Fruit fly (Drosophila melanogaster) whole organism: ENCODE results near the gene Ids.

Experiments
- Dll ChIP-seq: fragments of >200 bp; optimal IDR thresholded peaks from 2 replicates; lab custom pipeline; 2017
- pan ChIP-seq: fragments of >200 bp; optimal IDR thresholded peaks from 2 replicates; lab custom pipeline; 2017

dm6 chr3L:3424846-3425245, 46.8 kb downstream of the Ids start, which contains the start of gene sty:
- TF ChIP-seq Dll (lab: Kevin White, UChicago) (no peak), pan (lab: Kevin White, UChicago) (no peak)
